Worm (Caenorhabditis elegans): Measurements from ENCODE around the gene cyp-13A2.

- TF ChIP-seq egl-27 (tag; optimal IDR thresholded peaks at IDR 0.05) (no peak), ama-1 (optimal IDR thresholded peaks at IDR 0.05) (no peak), lsy-2 (tag; optimal IDR thresholded peaks at IDR 0.05) (no peak), lin-11 (tag; optimal IDR thresholded peaks at IDR 0.05) (no peak), nhr-77 (tag; optimal IDR thresholded peaks at IDR 0.05) (no peak), nhr-12 (tag; optimal IDR thresholded peaks at IDR 0.05) (no peak), blmp-1 (tag; optimal IDR thresholded peaks at IDR 0.05; ENCODE audit: insufficient read depth) (no peak), elt-3 (tag; optimal IDR thresholded peaks at IDR 0.05) (no peak), mdl-1 (tag; optimal IDR thresholded peaks at IDR 0.05) (no peak), sem-4 (tag; optimal IDR thresholded peaks at IDR 0.05) (no peak), gmeb-1 (tag; optimal IDR thresholded peaks at IDR 0.05) (no peak)
Measured at ce11 chrII:9782337-9782736, 5.1 kb downstream of the cyp-13A2 start, which contains the start of gene T10B9.14.
